Fruit fly (Drosophila melanogaster): ENCODE data around the gene CG13731.

dm6 chr3L:17349604-17350003 lies 39.2 kb downstream of the CG13731 start, which contains the start of gene Mip:
- no peak for TF ChIP-seq PHDP (tag; optimal IDR thresholded peaks at IDR 0.05)
- no peak for TF ChIP-seq gfzf (GFP tag; optimal IDR thresholded peaks at IDR 0.05)
- no peak for TF ChIP-seq Side (GFP tag; optimal IDR thresholded peaks at IDR 0.05)
- TF ChIP-seq CG8924 (tag; optimal IDR thresholded peaks at IDR 0.05) = no peak
- no peak for TF ChIP-seq CG32772 (GFP tag; IDR thresholded peaks at IDR 0.05)
- TF ChIP-seq Doc3 (GFP tag; IDR thresholded peaks at IDR 0.05; ENCODE audit: partially characterized antibody) = no peak
- no peak for TF ChIP-seq Dp (GFP tag; optimal IDR thresholded peaks at IDR 0.05)
- no peak for TF ChIP-seq CG13894 (tag; optimal IDR thresholded peaks at IDR 0.05)
- no peak for TF ChIP-seq nmo (GFP tag; optimal IDR thresholded peaks at IDR 0.05)
- no peak for TF ChIP-seq Drgx (GFP tag; IDR thresholded peaks at IDR 0.05)
